Worm (Caenorhabditis elegans) whole organism, midembryonic: ENCODE data around the gene srz-79.

Experiments
- T22C8.4 ChIP-seq: fragments of 200-800 bp; sonication (Bioruptor generic); IDR thresholded peaks from 2 replicates; pipeline ENCODE4 v1.3.6; 2022; ENCODE audit warnings: missing genetic modification characterization, missing compliant biosample characterization
- cog-1 ChIP-seq: sonication (generic microtip); optimal IDR thresholded peaks from 2 replicates; lab custom pipeline; 2016; ENCODE audit warnings: missing genetic modification characterization, missing compliant biosample characterization
- flt-1 ChIP-seq: fragments of 200-800 bp; sonication (Bioruptor generic); IDR thresholded peaks from 2 replicates; pipeline ENCODE4 v1.3.6; 2022; ENCODE audit warnings: missing genetic modification characterization, missing compliant biosample characterization
- klf-2 ChIP-seq: fragments of 200-800 bp; sonication (Bioruptor generic); conservative IDR thresholded peaks from 2 replicates; pipeline ENCODE4 v1.3.6; 2022; ENCODE audit warnings: missing genetic modification reagents, missing genetic modification characterization, missing compliant biosample characterization
- med-1 ChIP-seq: sonication (generic microtip); optimal IDR thresholded peaks from 2 replicates; lab custom pipeline; 2017; ENCODE audit warnings: missing genetic modification characterization, mild to moderate bottlenecking, missing compliant biosample characterization, antibody characterized with exemption, missing genetic modification reagents; ENCODE audit not compliant: insufficient read depth
- ref-1 ChIP-seq: fragments of 200-800 bp; sonication (Bioruptor generic); conservative IDR thresholded peaks from 2 replicates; pipeline ENCODE4 v1.3.6; 2022; ENCODE audit warnings: missing genetic modification reagents, missing genetic modification characterization, missing compliant biosample characterization
- tab-1 ChIP-seq: fragments of 200-800 bp; sonication (Bioruptor generic); IDR thresholded peaks from 2 replicates; pipeline ENCODE4 v1.3.6; 2022; ENCODE audit warnings: missing genetic modification characterization, missing compliant biosample characterization
- ztf-23 ChIP-seq: fragments of 200-800 bp; sonication (Bioruptor generic); IDR thresholded peaks from 2 replicates; pipeline ENCODE4 v1.3.6; 2022; ENCODE audit warnings: missing genetic modification reagents, missing genetic modification characterization, missing compliant biosample characterization
- ztf-29 ChIP-seq: fragments of 200-800 bp; sonication (Bioruptor generic); IDR thresholded peaks from 2 replicates; pipeline ENCODE4 v1.3.6; 2022; ENCODE audit warnings: missing genetic modification reagents, missing genetic modification characterization, missing compliant biosample characterization

DNA sequence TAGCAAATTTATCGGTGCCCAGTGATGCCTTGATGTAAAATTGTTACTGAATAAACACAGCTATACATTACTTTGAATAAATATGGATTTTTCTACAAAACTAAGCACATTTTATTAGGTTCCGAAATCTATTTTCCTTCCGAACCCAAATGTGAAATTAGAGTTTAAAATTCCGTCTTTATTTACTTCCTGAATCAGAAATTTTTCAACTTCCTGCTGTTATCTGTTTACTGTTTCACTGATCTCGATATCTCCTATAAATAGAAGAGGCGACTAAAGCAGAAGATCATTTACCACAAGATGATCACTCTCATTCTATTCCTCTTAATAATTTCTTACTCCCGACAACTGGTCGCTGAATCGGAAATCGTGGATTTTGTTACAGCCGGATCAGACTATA is 23.7 kb upstream of the srz-79 start, which contains the start of gene F58E2.2:
- no peak for TF ChIP-seq med-1 (GFP tag; lab: Kevin White, UChicago)
- no peak for TF ChIP-seq ztf-29 (GFP tag; lab: Robert Waterston, UW)
- TF ChIP-seq ref-1 (GFP tag; lab: Robert Waterston, UW), result no peak
- no peak for TF ChIP-seq flt-1
- no peak for TF ChIP-seq T22C8.4 (GFP tag; lab: Robert Waterston, UW)
- no peak for TF ChIP-seq cog-1
- no peak for TF ChIP-seq ztf-23 (GFP tag; lab: Robert Waterston, UW)
- no peak for TF ChIP-seq klf-2 (GFP tag; lab: Robert Waterston, UW)
- TF ChIP-seq tab-1 (GFP tag; lab: Robert Waterston, UW), result no peak
